Worm (Caenorhabditis elegans) whole organism, young adult: ENCODE data around the gene cpt-5.
"Not testable (repeated sequence)": the region's sequence is repeated elsewhere in the genome, so short reads cannot be mapped to it uniquely, and the experiment has no call there.

ENCODE experiments used
- B0035.1 ChIP-seq: sonication (generic microtip); optimal IDR thresholded peaks from 2 replicates; lab custom pipeline; 2016; ENCODE audit warnings: missing genetic modification characterization, mild to moderate bottlenecking, missing compliant biosample characterization, missing genotype, missing genetic modification reagents
- T26A5.8 ChIP-seq: sonication (generic microtip); optimal IDR thresholded peaks from 2 replicates; lab custom pipeline; 2016; ENCODE audit warnings: missing genetic modification characterization, missing compliant biosample characterization
- ama-1 ChIP-seq, 3 experiments: fragments of 150-350 bp in 1 of 3; sonication (generic microtip) in 2 of 3; optimal IDR thresholded peaks; 2 replicates each; lab custom pipeline; 2014 to 2018; ENCODE audit warnings: missing biosample characterization in 2 of 3, missing genetic modification characterization in 2 of 3, missing genetic modification reagents in 2 of 3
- attf-3 ChIP-seq: fragments of 200-800 bp; sonication (Bioruptor generic); conservative IDR thresholded peaks from 2 replicates; pipeline ENCODE4 v1.3.6; 2022; ENCODE audit warnings: missing genetic modification reagents, missing genetic modification characterization, missing compliant biosample characterization
- him-1 ChIP-seq: sonication (generic microtip); optimal IDR thresholded peaks from 2 replicates; lab custom pipeline; 2016; ENCODE audit warnings: missing genotype, missing genetic modification reagents, missing genetic modification characterization, missing compliant biosample characterization
- pha-4 ChIP-seq: fragments of 150-350 bp; sonication (generic microtip); optimal IDR thresholded peaks from 2 replicates; lab custom pipeline; 2014; ENCODE audit warnings: missing biosample characterization, missing genetic modification reagents, missing genetic modification characterization
- rec-8 ChIP-seq, 2 experiments: sonication (generic microtip); optimal IDR thresholded peaks; 2 replicates each; lab custom pipeline; 2016; ENCODE audit warnings: mild to moderate bottlenecking in 2 of 2, missing genetic modification characterization in 2 of 2, missing genetic modification reagents in 2 of 2, missing genotype in 2 of 2, missing biosample characterization in 1 of 2, missing compliant biosample characterization in 1 of 2, moderate library complexity in 1 of 2
- snpc-1.1 ChIP-seq: sonication (generic microtip); optimal IDR thresholded peaks from 2 replicates; lab custom pipeline; 2017; ENCODE audit warnings: missing genetic modification characterization, mild to moderate bottlenecking, missing compliant biosample characterization, antibody characterized with exemption, moderate library complexity, missing genotype, missing genetic modification reagents; ENCODE audit not compliant: insufficient read depth

- TF ChIP-seq pha-4 (tag; lab: Kevin White, UChicago); him-1 (tag; lab: Kevin White, UChicago); ama-1 (optimal IDR thresholded peaks at IDR 0.05; lab: Kevin White, UChicago); ama-1 (GFP tag; optimal IDR thresholded peaks at IDR 0.05; lab: Kevin White, UChicago); B0035.1 (tag; lab: Kevin White, UChicago); snpc-1.1 (tag; lab: Kevin White, UChicago); rec-8 (tag; optimal IDR thresholded peaks at IDR 0.05; lab: Kevin White, UChicago); T26A5.8 (tag; lab: Kevin White, UChicago); attf-3 (GFP tag; lab: Robert Waterston, UW): not testable (repeated sequence)
Measured at ce11 chrV:13868886-13869285, 4.1 kb upstream of the cpt-5 start.
